Worm (Caenorhabditis elegans) whole organism, L3 larva: Measurements from ENCODE around the gene mlk-1.
A peak's percentile ranks its signal among the peaks of the same experiment; 100 is the strongest.

Source experiments
- R02D3.7 ChIP-seq: fragments of 150-350 bp; optimal IDR thresholded peaks from 2 replicates; lab custom pipeline; 2014; ENCODE audit warnings: missing biosample characterization, missing genetic modification characterization
- aly-2 ChIP-seq: fragments of 150-350 bp; optimal IDR thresholded peaks from 2 replicates; lab custom pipeline; 2014; ENCODE audit warnings: missing biosample characterization, missing genetic modification characterization
- ama-1 ChIP-seq: fragments of 150-350 bp; optimal IDR thresholded peaks from 2 replicates; lab custom pipeline; 2018
- ceh-28 ChIP-seq: fragments of 150-350 bp; optimal IDR thresholded peaks from 2 replicates; lab custom pipeline; 2014; ENCODE audit warnings: missing biosample characterization, missing genetic modification reagents, missing genetic modification characterization
- ceh-82 ChIP-seq: fragments of 150-350 bp; optimal IDR thresholded peaks from 2 replicates; lab custom pipeline; 2014; ENCODE audit warnings: missing biosample characterization, missing genetic modification characterization
- ceh-9 ChIP-seq: sonication (generic microtip); optimal IDR thresholded peaks from 2 replicates; lab custom pipeline; 2018; ENCODE audit warnings: missing biosample characterization, missing genetic modification characterization
- daf-12 ChIP-seq: fragments of 150-350 bp; optimal IDR thresholded peaks from 2 replicates; lab custom pipeline; 2014; ENCODE audit warnings: missing biosample characterization, missing genetic modification reagents, missing genetic modification characterization
- egl-27 ChIP-seq: sonication (generic microtip); optimal IDR thresholded peaks from 4 replicates; lab custom pipeline; 2017; ENCODE audit warnings: missing biosample characterization, missing genetic modification reagents, missing genetic modification characterization
- egl-5 ChIP-seq: fragments of 150-350 bp; optimal IDR thresholded peaks from 2 replicates; lab custom pipeline; 2017; ENCODE audit warnings: missing biosample characterization, missing genetic modification reagents, missing genetic modification characterization, inconsistent platforms
- elt-2 ChIP-seq: sonication (generic microtip); optimal IDR thresholded peaks from 2 replicates; lab custom pipeline; 2016; ENCODE audit warnings: missing genetic modification reagents, mild to moderate bottlenecking, missing genetic modification characterization, missing compliant biosample characterization
- fkh-10 ChIP-seq: sonication (generic microtip); optimal IDR thresholded peaks from 2 replicates; lab custom pipeline; 2017; ENCODE audit warnings: missing biosample characterization, missing genetic modification reagents, missing genetic modification characterization
- fos-1 ChIP-seq: fragments of 150-350 bp; optimal IDR thresholded peaks from 2 replicates; lab custom pipeline; 2014; ENCODE audit warnings: missing biosample characterization, missing genetic modification characterization
- hmg-11 ChIP-seq: sonication (generic microtip); optimal IDR thresholded peaks from 2 replicates; lab custom pipeline; 2016; ENCODE audit warnings: missing genetic modification characterization, missing compliant biosample characterization
- jun-1 ChIP-seq: fragments of 150-350 bp; optimal IDR thresholded peaks from 2 replicates; lab custom pipeline; 2014; ENCODE audit warnings: missing biosample characterization, missing genetic modification reagents, missing genetic modification characterization
- lin-39 ChIP-seq: fragments of 150-350 bp; optimal IDR thresholded peaks from 2 replicates; lab custom pipeline; 2018; ENCODE audit warnings: missing biosample characterization, missing genetic modification reagents, missing genetic modification characterization
- lsy-12 ChIP-seq: sonication (generic microtip); optimal IDR thresholded peaks from 2 replicates; lab custom pipeline; 2016; ENCODE audit warnings: mild to moderate bottlenecking, missing genetic modification characterization, missing compliant biosample characterization
- mdl-1 ChIP-seq: fragments of 150-350 bp; optimal IDR thresholded peaks from 2 replicates; lab custom pipeline; 2014; ENCODE audit warnings: missing biosample characterization, missing genetic modification characterization
- mml-1 ChIP-seq: fragments of 150-350 bp; sonication (generic microtip); optimal IDR thresholded peaks from 3 replicates; lab custom pipeline; 2014; ENCODE audit warnings: missing biosample characterization, missing genetic modification characterization
- nfya-1 ChIP-seq: sonication (generic microtip); optimal IDR thresholded peaks from 2 replicates; lab custom pipeline; 2017; ENCODE audit warnings: missing genetic modification characterization, mild to moderate bottlenecking, missing compliant biosample characterization, antibody characterized with exemption, moderate library complexity; ENCODE audit not compliant: insufficient read depth
- nhr-11 ChIP-seq: fragments of 150-350 bp; optimal IDR thresholded peaks from 2 replicates; lab custom pipeline; 2014; ENCODE audit warnings: missing biosample characterization, missing genetic modification characterization
- nhr-23 ChIP-seq: fragments of 150-350 bp; optimal IDR thresholded peaks from 2 replicates; lab custom pipeline; 2014; ENCODE audit warnings: missing biosample characterization, missing genetic modification reagents, missing genetic modification characterization
- nhr-237 ChIP-seq: fragments of 150-350 bp; optimal IDR thresholded peaks from 2 replicates; lab custom pipeline; 2014; ENCODE audit warnings: missing biosample characterization, missing genetic modification characterization
- nhr-25 ChIP-seq: sonication (generic microtip); optimal IDR thresholded peaks from 2 replicates; lab custom pipeline; 2017; ENCODE audit warnings: missing biosample characterization, missing genetic modification characterization
- nhr-28 ChIP-seq: fragments of 150-350 bp; optimal IDR thresholded peaks from 2 replicates; lab custom pipeline; 2014; ENCODE audit warnings: missing biosample characterization, missing genetic modification characterization
- nhr-43 ChIP-seq: sonication (generic microtip); optimal IDR thresholded peaks from 2 replicates; lab custom pipeline; 2016; ENCODE audit warnings: mild to moderate bottlenecking, missing genetic modification characterization, missing compliant biosample characterization; ENCODE audit not compliant: poor library complexity, severe bottlenecking
- nhr-67 ChIP-seq: fragments of 150-350 bp; optimal IDR thresholded peaks from 2 replicates; lab custom pipeline; 2014; ENCODE audit warnings: missing biosample characterization, missing genetic modification characterization
- nhr-77 ChIP-seq: fragments of 150-350 bp; optimal IDR thresholded peaks from 2 replicates; lab custom pipeline; 2014; ENCODE audit warnings: missing biosample characterization, missing genetic modification characterization
- pha-4 ChIP-seq: fragments of 150-350 bp; optimal IDR thresholded peaks from 2 replicates; lab custom pipeline; 2014; ENCODE audit warnings: missing biosample characterization, missing genetic modification reagents, missing genetic modification characterization
- pqm-1 ChIP-seq: fragments of 150-350 bp; optimal IDR thresholded peaks from 2 replicates; lab custom pipeline; 2017; ENCODE audit warnings: missing biosample characterization, missing genetic modification characterization, inconsistent platforms
- sea-2 ChIP-seq: fragments of 150-350 bp; sonication (generic microtip); optimal IDR thresholded peaks from 4 replicates; lab custom pipeline; 2014; ENCODE audit warnings: missing biosample characterization, missing genetic modification reagents, missing genetic modification characterization
- skn-1 ChIP-seq: fragments of 150-350 bp; optimal IDR thresholded peaks from 2 replicates; lab custom pipeline; 2014; ENCODE audit warnings: missing biosample characterization, missing genetic modification characterization
- snpc-4 ChIP-seq: fragments of 150-350 bp; optimal IDR thresholded peaks from 2 replicates; lab custom pipeline; 2014; ENCODE audit warnings: missing biosample characterization, missing genetic modification characterization
- tbx-2 ChIP-seq: sonication (generic microtip); optimal IDR thresholded peaks from 2 replicates; lab custom pipeline; 2016; ENCODE audit warnings: mild to moderate bottlenecking, missing genetic modification characterization, missing compliant biosample characterization
- ztf-11 ChIP-seq: fragments of 150-350 bp; optimal IDR thresholded peaks from 2 replicates; lab custom pipeline; 2014; ENCODE audit warnings: missing biosample characterization, missing genetic modification characterization

Gene mlk-1

DNA sequence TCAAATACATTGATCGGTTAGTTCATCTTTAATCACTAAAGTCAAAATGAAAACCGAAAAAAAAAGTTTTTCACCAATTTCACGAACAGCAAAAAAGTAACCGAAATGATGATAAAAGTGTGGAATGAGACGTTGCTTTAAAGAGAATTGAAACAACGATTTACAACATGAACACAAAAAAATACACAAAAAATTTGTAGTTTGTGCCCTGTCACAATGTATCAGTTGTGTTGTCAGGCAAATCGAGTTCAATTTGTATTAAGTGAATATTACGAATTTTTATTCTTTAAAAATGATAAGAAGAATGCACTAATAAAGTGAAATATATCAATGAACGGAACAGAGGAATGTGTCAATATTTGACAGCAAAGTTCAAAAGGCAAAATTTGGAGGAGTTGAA lies 32.8 kb downstream of the mlk-1 start:
- TF ChIP-seq fos-1 (tag; lab: Kevin White, UChicago) (no peak), elt-2 (tag; lab: Kevin White, UChicago) (peak; percentile 66)

- TF ChIP-seq ceh-28 (no peak), ceh-9 (tag; lab: Kevin White, UChicago) (no peak), nhr-67 (tag; lab: Kevin White, UChicago) (no peak), ama-1 (no peak), egl-5 (no peak), snpc-4 (tag; lab: Kevin White, UChicago) (no peak), tbx-2 (tag; lab: Kevin White, UChicago) (no peak), mml-1 (no peak), aly-2 (tag; lab: Kevin White, UChicago) (no peak), daf-12 (tag; lab: Kevin White, UChicago) (no peak), R02D3.7 (tag; lab: Kevin White, UChicago) (no peak), nhr-237 (no peak), ztf-11 (no peak), nhr-23 (no peak)
Measured at ce11 chrV:5030715-5031114, 33.9 kb downstream of the mlk-1 start, which contains the start of gene swt-7. swt-7 (minus strand) TSS chrV:5030815.

DNA sequence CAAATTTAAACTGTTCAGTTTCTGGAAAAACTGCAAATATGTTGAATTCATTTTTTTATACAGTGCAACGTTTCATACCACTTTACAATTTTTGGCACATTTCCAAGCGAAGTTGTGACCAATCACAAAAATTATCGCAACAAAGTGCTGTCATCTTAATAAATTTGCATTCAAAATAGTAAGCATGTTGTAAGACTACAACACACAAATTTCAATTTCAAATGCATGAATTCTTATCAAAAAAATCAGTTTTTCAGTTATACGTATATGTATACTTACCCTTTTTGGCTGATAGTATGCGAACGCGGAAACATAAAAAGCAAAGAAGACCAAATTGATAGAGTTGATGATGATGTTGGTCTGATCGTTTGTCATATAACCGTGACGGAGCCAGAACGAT lies 34.4 kb downstream of the mlk-1 start:
- TF ChIP-seq pqm-1 (tag; lab: Kevin White, UChicago): peak; percentile 86
- TF ChIP-seq pha-4 (tag; lab: Kevin White, UChicago): peak; percentile 28
- TF ChIP-seq fkh-10 (GFP tag; lab: Kevin White, UChicago): no peak
- TF ChIP-seq nfya-1 (tag; lab: Kevin White, UChicago): no peak
- peak; percentile 88 for TF ChIP-seq elt-2 (tag; lab: Kevin White, UChicago)
- TF ChIP-seq skn-1 (tag; lab: Kevin White, UChicago): peak; percentile 38
- peak; percentile 3 for TF ChIP-seq jun-1 (tag; lab: Kevin White, UChicago)
- no peak for TF ChIP-seq nhr-25 (tag; lab: Kevin White, UChicago)

- no peak for TF ChIP-seq nfya-1 (tag; lab: Kevin White, UChicago)
- TF ChIP-seq sea-2 (GFP tag; lab: Kevin White, UChicago): no peak
- TF ChIP-seq lin-39 (tag; lab: Kevin White, UChicago): no peak
- TF ChIP-seq nhr-77 (tag; lab: Kevin White, UChicago): no peak
- peak; percentile 83 for TF ChIP-seq pqm-1 (tag; lab: Kevin White, UChicago)
- TF ChIP-seq fos-1 (tag; lab: Kevin White, UChicago): no peak
- no peak for TF ChIP-seq nhr-23
- TF ChIP-seq elt-2 (tag; lab: Kevin White, UChicago): peak; percentile 95
- TF ChIP-seq egl-27 (tag; lab: Kevin White, UChicago): no peak
- no peak for TF ChIP-seq nhr-11 (tag; lab: Kevin White, UChicago)
- no peak for TF ChIP-seq jun-1 (tag; lab: Kevin White, UChicago)
- TF ChIP-seq mdl-1 (tag; lab: Kevin White, UChicago): peak; percentile 5
- TF ChIP-seq, all 47 proteins: peak for 3
Measured at ce11 chrV:5027640-5028039, 37.0 kb downstream of the mlk-1 start, which contains the start of gene cpt-4. cpt-4 (minus strand) TSS chrV:5027723.

DNA sequence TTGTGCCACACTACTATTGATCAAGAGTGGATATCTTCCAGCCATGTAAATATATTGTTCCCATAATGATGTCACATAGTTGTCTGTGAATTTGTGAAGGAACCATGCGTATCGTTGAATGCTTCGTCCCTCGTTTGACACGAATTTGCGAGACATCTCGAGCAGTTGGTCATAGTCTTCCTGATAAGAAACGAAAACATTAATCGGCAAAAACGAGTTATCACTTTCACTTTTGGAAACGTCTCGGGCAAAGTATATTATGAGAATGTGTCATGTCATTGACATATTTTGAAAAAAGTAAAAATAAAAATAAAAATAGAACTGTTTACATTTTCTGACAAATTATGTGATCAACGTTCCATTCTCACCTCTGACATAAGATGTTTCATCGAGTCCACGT lies 38.2 kb downstream of the mlk-1 start:
- TF ChIP-seq jun-1 (tag; lab: Kevin White, UChicago) (no peak), ceh-82 (tag; lab: Kevin White, UChicago) (no peak), R02D3.7 (tag; lab: Kevin White, UChicago) (no peak), ztf-11 (no peak), nhr-43 (tag; lab: Kevin White, UChicago) (peak; percentile 13), elt-2 (tag; lab: Kevin White, UChicago) (peak; percentile 90), nhr-28 (tag; lab: Kevin White, UChicago) (no peak), pqm-1 (tag; lab: Kevin White, UChicago) (peak; percentile 58), mdl-1 (tag; lab: Kevin White, UChicago) (no peak), hmg-11 (no peak), lsy-12 (tag; lab: Kevin White, UChicago) (no peak), ama-1 (no peak)
